Worm (Caenorhabditis elegans): ENCODE data around the gene dsb-1.

Gene dsb-1

DNA sequence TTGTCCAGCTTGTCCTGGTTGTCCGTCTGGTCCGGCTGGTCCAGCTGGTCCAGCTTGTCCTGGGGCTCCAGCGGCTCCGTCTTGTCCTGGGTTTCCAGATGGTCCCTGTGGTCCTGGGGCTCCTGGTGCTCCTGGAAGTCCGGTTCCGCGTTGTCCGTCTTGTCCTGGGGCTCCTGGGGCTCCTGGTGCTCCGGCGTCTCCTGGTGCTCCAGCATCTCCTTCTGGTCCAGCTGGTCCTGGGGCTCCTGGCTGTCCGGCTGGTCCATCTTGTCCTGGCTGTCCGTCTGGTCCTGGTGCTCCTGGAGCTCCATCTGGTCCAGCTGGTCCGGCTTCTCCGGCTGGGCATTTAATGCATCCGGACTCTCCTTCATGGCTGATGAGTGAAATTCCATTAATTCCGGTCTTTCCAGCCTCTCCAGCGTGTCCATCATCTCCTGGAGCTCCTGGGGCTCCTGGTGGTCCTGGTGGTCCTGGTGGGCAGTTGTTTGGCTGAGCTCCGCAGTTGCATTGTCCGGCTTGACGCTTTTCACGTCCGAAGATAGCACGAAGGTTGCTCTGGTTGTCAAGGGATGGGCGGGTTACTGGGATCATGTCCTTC lies 19.1 kb downstream of the dsb-1 start:
- TF ChIP-seq dao-5 (tag; optimal IDR thresholded peaks at IDR 0.05) (no peak), him-1 (tag; optimal IDR thresholded peaks at IDR 0.05) (no peak), W03F9.2 (tag; optimal IDR thresholded peaks at IDR 0.05) (no peak)

DNA sequence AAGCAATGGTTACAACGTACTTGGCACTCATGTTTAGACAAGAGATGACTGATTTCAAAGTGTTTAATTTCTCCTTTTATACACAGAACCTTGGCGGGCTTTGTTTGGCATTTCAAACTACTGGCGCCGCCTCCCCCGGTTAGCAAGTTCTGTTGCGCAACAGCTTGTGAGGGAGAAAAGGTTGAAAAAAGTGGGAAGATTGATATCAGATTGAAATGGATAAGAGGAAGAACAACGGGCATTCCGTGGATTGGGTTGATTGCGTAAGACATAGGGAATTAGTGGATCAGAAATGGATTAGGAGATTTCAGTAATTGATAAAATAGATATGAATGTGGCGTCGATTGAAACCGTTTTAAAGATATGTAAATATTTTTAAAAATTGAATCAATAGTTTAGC lies 19.7 kb downstream of the dsb-1 start, which contains the start of gene col-130:
col-130 (minus strand) TSS at position 50 of the 400 bp plus-strand sequence.
- no peak for TF ChIP-seq dao-5 (tag; optimal IDR thresholded peaks at IDR 0.05)
- TF ChIP-seq W03F9.2 (tag; optimal IDR thresholded peaks at IDR 0.05) = no peak
- no peak for TF ChIP-seq him-1 (tag; optimal IDR thresholded peaks at IDR 0.05)

DNA sequence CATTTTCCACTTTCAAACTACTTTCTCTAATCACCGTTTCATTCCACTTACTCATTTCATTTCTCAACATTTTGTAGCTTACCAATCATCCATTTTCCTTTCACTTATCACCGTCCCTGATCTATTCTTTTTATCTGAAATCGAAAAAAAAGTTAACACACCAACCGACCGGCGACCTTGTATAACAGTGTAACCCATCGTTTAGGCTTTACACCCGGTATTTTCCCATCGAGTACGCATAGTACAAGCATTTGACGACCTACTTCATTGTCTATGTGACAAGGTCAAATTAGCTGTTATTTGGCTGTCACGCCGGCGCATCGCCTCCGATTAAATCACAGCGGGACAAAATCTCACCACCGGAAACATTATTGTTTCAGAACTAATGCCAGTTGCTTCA lies 20.8 kb downstream of the dsb-1 start:
- TF ChIP-seq dao-5 (tag; optimal IDR thresholded peaks at IDR 0.05) = no peak
- no peak for TF ChIP-seq W03F9.2 (tag; optimal IDR thresholded peaks at IDR 0.05)
- no peak for TF ChIP-seq him-1 (tag; optimal IDR thresholded peaks at IDR 0.05)

DNA sequence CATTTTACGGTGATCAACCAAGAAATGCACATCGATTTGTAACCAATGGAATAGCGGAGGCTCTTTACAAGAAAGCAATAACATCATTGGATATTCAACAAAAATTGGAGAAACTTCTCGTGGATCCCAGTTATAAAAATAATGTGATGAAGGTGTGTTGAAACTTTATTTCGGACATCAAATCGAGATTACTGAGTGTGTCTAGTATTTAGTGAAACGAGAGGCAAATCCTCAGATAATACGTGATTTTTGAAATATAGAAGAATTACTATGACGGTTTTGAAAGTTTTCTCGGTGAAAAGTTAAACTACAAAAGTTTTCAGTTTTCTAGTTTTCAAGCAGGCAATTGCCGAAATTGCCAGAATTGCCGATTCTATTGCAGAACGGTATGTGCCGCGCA lies 23.0 kb downstream of the dsb-1 start:
- no peak for TF ChIP-seq him-1 (tag; optimal IDR thresholded peaks at IDR 0.05)
- TF ChIP-seq W03F9.2 (tag; optimal IDR thresholded peaks at IDR 0.05) = no peak
- TF ChIP-seq dao-5 (tag; optimal IDR thresholded peaks at IDR 0.05) = no peak

DNA sequence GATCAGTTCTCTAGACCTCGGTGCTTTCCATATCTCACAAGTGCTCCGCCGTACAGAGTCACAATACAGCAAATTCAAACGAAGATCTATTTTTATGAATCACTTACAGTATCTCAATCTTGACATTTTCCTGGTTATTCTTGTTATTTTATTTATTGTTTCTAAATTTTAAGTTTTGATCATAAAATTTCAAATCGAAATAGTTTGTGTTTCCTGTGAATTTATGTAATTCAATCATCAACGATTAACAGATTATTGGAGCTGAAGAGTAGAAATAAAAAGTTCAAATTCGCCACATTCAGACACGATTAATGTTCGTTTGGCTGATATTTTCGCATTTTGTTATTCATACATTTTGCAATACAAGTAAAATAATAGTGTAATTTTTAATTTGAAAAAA lies 23.6 kb downstream of the dsb-1 start, which contains the start of gene clec-184:
clec-184 (plus strand) TSS at position 301 of the 400 bp plus-strand sequence.
- TF ChIP-seq him-1 (tag; optimal IDR thresholded peaks at IDR 0.05) (no peak), dao-5 (tag; optimal IDR thresholded peaks at IDR 0.05) (no peak), W03F9.2 (tag; optimal IDR thresholded peaks at IDR 0.05) (no peak)

DNA sequence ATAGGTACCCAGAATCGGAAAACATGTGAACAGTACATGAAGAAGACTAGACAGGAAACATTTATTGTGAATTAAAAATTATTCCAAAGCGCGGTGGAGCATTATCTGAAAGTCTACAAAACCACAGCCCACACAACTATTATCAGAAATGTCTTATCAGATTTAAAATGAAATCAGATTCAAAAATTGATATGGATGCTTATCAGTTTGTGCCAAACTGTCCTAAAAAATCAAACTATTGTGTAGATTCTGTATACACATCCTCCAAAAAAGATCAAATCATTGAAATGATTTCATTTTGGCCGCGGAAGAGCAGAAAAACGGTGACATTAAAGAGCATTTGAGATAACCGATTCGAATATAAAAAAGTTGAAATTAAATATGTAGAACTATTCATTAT lies 26.7 kb downstream of the dsb-1 start, which contains the start of gene irg-4:
irg-4 (plus strand) TSS at position 392 of the 400 bp plus-strand sequence.
- no peak for TF ChIP-seq him-1 (tag; optimal IDR thresholded peaks at IDR 0.05)
- TF ChIP-seq dao-5 (tag; optimal IDR thresholded peaks at IDR 0.05) = no peak
- no peak for TF ChIP-seq W03F9.2 (tag; optimal IDR thresholded peaks at IDR 0.05)

DNA sequence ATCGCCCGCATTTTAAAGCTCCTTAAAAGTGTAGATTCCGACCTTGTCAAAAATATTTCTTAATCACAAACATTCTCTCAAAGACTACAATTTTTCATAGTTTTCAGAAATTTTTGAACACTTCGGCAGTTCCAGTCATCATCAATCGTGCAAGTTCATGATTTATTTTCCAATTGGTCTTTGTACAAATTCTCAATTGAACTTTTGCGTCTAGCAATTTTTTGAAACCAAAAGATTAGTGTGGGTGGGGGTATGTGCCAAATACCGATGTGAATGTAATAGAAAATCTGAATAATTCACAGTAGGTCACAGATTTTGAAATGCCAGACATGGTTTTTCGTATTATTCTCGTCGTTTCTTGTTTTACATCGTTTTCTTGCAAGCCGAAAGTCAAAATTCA lies 29.6 kb downstream of the dsb-1 start, which contains the start of gene clec-185:
clec-185 (plus strand) TSS at position 301 of the 400 bp plus-strand sequence.
- TF ChIP-seq dao-5 (tag; optimal IDR thresholded peaks at IDR 0.05) (no peak), him-1 (tag; optimal IDR thresholded peaks at IDR 0.05) (no peak), W03F9.2 (tag; optimal IDR thresholded peaks at IDR 0.05) (no peak)

DNA sequence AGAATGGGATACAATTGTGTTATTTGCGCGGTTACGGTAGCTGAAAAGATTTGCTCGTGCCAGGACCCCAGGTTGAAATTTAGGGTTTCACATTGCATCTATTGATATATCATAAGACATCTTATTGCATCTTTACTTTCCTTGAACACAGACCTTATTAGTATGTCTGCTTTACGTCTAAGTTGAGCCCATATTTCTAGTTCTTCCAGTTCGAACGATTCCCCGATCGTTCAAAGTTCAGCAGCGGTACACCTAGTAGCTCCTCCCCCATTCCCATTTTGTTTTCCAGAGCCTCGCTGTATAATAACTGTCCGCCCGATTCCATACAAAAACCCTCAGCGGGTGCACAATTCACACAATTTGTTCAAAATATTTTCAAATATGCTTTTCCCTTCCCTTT lies 33.0 kb downstream of the dsb-1 start, which contains the start of gene C25G4.17:
C25G4.17 (plus strand) TSS at position 301 of the 400 bp plus-strand sequence.
- TF ChIP-seq dao-5 (tag; optimal IDR thresholded peaks at IDR 0.05) = no peak
- no peak for TF ChIP-seq W03F9.2 (tag; optimal IDR thresholded peaks at IDR 0.05)
- no peak for TF ChIP-seq him-1 (tag; optimal IDR thresholded peaks at IDR 0.05)

DNA sequence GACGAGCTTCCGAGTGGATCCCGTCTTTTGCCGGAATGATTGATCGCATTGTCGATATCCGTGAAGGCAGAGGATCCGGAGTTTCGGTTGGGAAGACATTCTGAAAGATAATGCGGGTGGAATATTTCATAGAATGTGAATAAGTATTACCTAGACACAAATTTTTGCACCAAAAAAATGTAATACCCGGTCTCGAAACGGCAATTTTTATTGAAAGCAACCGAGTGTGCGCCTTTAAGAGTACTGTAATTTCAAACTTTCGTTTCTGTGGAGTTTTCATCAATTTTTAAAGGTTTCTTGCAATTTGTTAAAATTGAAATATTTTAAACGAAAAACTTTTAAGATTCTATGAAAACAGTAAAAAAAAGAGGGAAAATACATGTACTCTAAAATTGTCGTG lies 35.2 kb downstream of the dsb-1 start, which contains the start of gene C25G4.2:
C25G4.2 (minus strand) TSS at position 100 of the 400 bp plus-strand sequence.
- no peak for TF ChIP-seq him-1 (tag; optimal IDR thresholded peaks at IDR 0.05)
- no peak for TF ChIP-seq W03F9.2 (tag; optimal IDR thresholded peaks at IDR 0.05)
- no peak for TF ChIP-seq dao-5 (tag; optimal IDR thresholded peaks at IDR 0.05)

DNA sequence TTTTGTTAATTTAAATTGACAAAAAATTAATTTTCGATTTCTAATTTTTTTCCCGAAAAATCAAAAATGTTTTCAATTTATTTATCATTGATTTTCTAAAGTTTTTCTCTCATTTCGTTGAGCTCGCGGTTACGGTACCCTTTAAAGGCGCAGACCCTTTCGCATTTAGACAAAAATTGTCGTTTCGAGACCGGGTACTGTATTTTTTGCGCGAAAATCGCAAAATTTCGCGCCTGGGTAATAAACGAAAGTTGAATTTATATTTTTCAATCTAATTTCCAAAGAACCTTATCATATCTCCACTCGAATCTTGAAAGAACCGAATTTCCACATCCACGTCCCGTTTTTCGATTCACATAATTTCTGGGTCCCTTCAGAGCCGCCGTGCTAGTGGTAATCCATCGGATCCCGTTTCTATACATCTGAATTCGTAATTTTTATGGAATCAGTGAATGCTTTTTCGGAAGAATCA lies 36.8 kb downstream of the dsb-1 start, which contains the start of gene C25G4.3:
C25G4.3 (minus strand) TSS at position 422 of the 472 bp plus-strand sequence.
- TF ChIP-seq dao-5 (tag; optimal IDR thresholded peaks at IDR 0.05) = no peak
- TF ChIP-seq W03F9.2 (tag; optimal IDR thresholded peaks at IDR 0.05) = no peak
- TF ChIP-seq him-1 (tag; optimal IDR thresholded peaks at IDR 0.05) = no peak

DNA sequence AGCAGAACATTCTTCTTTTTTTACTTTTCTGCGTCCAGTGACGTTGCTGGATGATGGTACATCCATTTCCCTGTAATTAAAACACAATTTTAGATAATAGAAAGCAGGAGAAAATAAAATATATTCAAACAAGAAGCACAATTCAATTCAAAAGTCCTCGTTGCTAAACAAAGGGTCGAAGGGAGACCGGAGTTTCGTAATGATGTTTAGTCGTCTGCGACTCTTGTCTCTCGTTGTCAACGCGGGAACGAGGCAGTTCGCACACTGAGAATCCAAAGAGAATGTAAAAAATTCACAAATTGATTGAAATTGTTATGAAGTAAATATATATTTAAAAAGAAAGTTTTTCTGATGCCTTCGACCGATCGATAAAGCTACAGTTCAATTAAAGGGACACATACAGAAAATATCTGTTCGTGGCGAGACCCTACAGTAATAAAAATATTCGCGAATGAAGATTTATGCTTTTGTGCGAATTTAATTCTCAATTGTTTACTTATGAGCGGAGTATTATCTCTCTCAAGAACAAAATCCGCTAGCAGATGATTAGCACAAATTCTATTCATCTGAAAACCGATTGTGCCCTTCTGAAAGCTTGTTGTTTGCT lies 42.6 kb downstream of the dsb-1 start, which contains the start of gene dpy-26:
dpy-26 (minus strand) TSS at position 111 of the 607 bp plus-strand sequence.
- TF ChIP-seq W03F9.2 (tag; optimal IDR thresholded peaks at IDR 0.05) = peak; percentile 7
- no peak for TF ChIP-seq dao-5 (tag; optimal IDR thresholded peaks at IDR 0.05)

DNA sequence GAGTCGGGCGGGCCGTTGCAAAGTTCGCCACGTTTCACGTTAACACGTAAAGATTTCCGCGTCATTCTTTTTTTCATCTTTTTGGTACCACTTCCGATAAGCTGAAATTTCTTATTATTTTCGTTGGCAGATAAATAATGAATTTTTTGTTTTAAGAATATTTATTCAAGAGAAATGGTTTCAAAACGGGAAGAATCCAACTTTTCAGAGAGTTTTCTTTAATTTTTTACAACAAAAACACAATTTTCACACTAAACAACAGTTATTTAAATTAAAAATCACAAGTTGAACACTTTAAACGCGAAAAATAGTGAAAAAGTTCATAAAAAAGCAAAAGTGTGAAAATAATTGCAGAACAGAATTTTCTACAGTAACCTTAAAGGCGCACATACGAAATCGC lies 45.4 kb downstream of the dsb-1 start, which contains the start of gene spe-44:
spe-44 (minus strand) TSS at position 101 of the 400 bp plus-strand sequence.
- TF ChIP-seq him-1 (tag; optimal IDR thresholded peaks at IDR 0.05) = no peak
- no peak for TF ChIP-seq W03F9.2 (tag; optimal IDR thresholded peaks at IDR 0.05)
- TF ChIP-seq dao-5 (tag; optimal IDR thresholded peaks at IDR 0.05) = no peak

DNA sequence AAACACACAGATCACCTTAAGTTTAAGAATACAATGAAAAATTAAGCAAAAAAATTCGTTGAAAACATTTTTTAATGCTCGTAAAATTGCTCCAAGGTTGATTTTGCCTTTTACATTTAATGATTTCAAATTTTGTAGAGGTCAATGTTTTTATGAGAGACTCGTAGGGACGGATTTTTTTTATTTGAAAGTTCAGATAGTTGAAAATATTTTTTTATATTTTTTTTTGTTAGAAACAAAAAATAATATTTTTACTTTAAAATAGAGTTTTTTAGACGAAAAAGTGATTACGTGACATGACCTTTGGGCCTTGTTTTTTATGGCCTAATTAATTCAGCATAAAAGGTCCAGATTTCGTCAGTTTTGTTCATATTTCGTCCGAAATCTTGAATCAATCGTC lies 46.0 kb downstream of the dsb-1 start, which contains the start of gene smz-1:
smz-1 (plus strand) TSS at position 301 of the 400 bp plus-strand sequence.
- TF ChIP-seq dao-5 (tag; optimal IDR thresholded peaks at IDR 0.05) = no peak
- TF ChIP-seq W03F9.2 (tag; optimal IDR thresholded peaks at IDR 0.05) = no peak
- no peak for TF ChIP-seq him-1 (tag; optimal IDR thresholded peaks at IDR 0.05)

DNA sequence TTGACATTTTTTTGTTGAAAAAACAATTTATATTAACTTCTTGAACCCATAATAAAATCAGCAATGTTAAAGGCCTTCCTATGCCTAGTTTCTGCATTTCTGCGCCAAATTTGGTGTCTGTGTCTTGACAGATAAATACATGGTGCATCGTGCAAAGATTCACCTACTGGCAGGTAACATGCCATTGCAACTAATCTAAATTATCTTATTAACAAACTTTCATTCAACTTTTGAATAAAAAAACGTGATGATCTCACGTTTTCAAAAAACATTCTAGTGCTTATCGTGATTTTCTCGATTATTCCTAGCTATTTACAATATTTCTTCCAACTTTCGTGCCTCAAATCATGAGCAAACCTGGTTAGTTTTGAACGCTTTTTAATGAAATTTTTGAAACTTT lies 47.9 kb downstream of the dsb-1 start, which contains the start of gene C25G4.7:
C25G4.7 (plus strand) TSS at position 301 of the 400 bp plus-strand sequence.
- TF ChIP-seq W03F9.2 (tag; optimal IDR thresholded peaks at IDR 0.05) (no peak), him-1 (tag; optimal IDR thresholded peaks at IDR 0.05) (no peak), dao-5 (tag; optimal IDR thresholded peaks at IDR 0.05) (no peak)
